Worm (Caenorhabditis elegans) whole organism, L4 larva: ENCODE data around the gene lbp-2.

Experiments
- F49E8.2 ChIP-seq: sonication (generic microtip); optimal IDR thresholded peaks from 2 replicates; lab custom pipeline; 2016; ENCODE audit warnings: missing compliant biosample characterization, mild to moderate bottlenecking, missing genetic modification characterization, borderline replicate concordance
- aly-2 ChIP-seq: sonication (generic microtip); optimal IDR thresholded peaks from 2 replicates; lab custom pipeline; 2018; ENCODE audit warnings: missing biosample characterization, missing genetic modification characterization
- dpl-1 ChIP-seq: fragments of 150-350 bp; optimal IDR thresholded peaks from 2 replicates; lab custom pipeline; 2014; ENCODE audit warnings: missing biosample characterization, missing genetic modification reagents, missing genetic modification characterization
- lir-3 ChIP-seq: sonication (generic microtip); optimal IDR thresholded peaks from 2 replicates; lab custom pipeline; 2016; ENCODE audit warnings: mild to moderate bottlenecking, missing genetic modification characterization, missing compliant biosample characterization
- nhr-6 ChIP-seq: fragments of 150-350 bp; optimal IDR thresholded peaks from 2 replicates; lab custom pipeline; 2014; ENCODE audit warnings: missing biosample characterization, missing genetic modification characterization
- nhr-77 ChIP-seq: fragments of 150-350 bp; optimal IDR thresholded peaks from 2 replicates; lab custom pipeline; 2014; ENCODE audit warnings: missing biosample characterization, missing genetic modification characterization
- pha-4 ChIP-seq, 2 experiments: fragments of 150-350 bp in 1 of 2; fragments of 200-800 bp in 1 of 2; sonication (Bioruptor generic) in 1 of 2; IDR thresholded peaks in 1 of 2; optimal IDR thresholded peaks in 1 of 2; 2 replicates each; pipeline versions ENCODE4 v1.3.6 to Lab custom; 2014 to 2022; ENCODE audit warnings: missing genetic modification characterization in 2 of 2, missing genetic modification reagents in 2 of 2, missing biosample characterization in 1 of 2, missing compliant biosample characterization in 1 of 2
- pqm-1 ChIP-seq: sonication (generic microtip); optimal IDR thresholded peaks from 2 replicates; lab custom pipeline; 2017; ENCODE audit warnings: missing biosample characterization, missing genetic modification characterization

ce11 chrX:3270806-3271205 lies 10.4 kb downstream of the lbp-2 start, which contains the start of gene sul-1:
- TF ChIP-seq F49E8.2 (no peak), aly-2 (no peak), pqm-1 (tag; lab: Kevin White, UChicago) (no peak), dpl-1 (no peak), pha-4 (GFP tag; IDR thresholded peaks at IDR 0.05; lab: Robert Waterston, UW) (no peak), pha-4 (tag; optimal IDR thresholded peaks at IDR 0.05; lab: Kevin White, UChicago) (no peak), nhr-77 (tag; lab: Kevin White, UChicago) (no peak), nhr-6 (no peak), lir-3 (tag; lab: Kevin White, UChicago) (no peak)
